Worm (Caenorhabditis elegans) whole organism, L4 larva: ENCODE data around the gene srt-56.

Source experiments
- F49E8.2 ChIP-seq: sonication (generic microtip); optimal IDR thresholded peaks from 2 replicates; lab custom pipeline; 2016; ENCODE audit warnings: missing compliant biosample characterization, mild to moderate bottlenecking, missing genetic modification characterization, borderline replicate concordance
- Y105C5A.15 ChIP-seq: fragments of 200-800 bp; sonication (Bioruptor generic); IDR thresholded peaks from 2 replicates; pipeline ENCODE4 v1.3.6; 2022; ENCODE audit warnings: missing genetic modification characterization, missing compliant biosample characterization
- Y75B8A.6 ChIP-seq: fragments of 200-800 bp; sonication (Bioruptor generic); IDR thresholded peaks from 2 replicates; pipeline ENCODE4 v1.3.6; 2022; ENCODE audit warnings: missing genetic modification reagents, missing genetic modification characterization, missing compliant biosample characterization
- ZK546.5 ChIP-seq, 2 experiments: sonication (generic microtip); optimal IDR thresholded peaks; 2 replicates each; lab custom pipeline; 2017; ENCODE audit warnings: missing biosample characterization in 2 of 2, missing genetic modification characterization in 2 of 2
- aha-1 ChIP-seq: fragments of 150-350 bp; peaks from one replicate; lab custom pipeline; 2014; ENCODE audit warnings: missing biosample characterization, missing genetic modification characterization
- attf-4 ChIP-seq: sonication (generic microtip); optimal IDR thresholded peaks from 3 replicates; lab custom pipeline; 2017; ENCODE audit warnings: missing biosample characterization, missing genetic modification characterization
- ceh-20 ChIP-seq: fragments of 200-800 bp; sonication (Bioruptor generic); IDR thresholded peaks from 2 replicates; pipeline ENCODE4 v1.3.6; 2022; ENCODE audit warnings: missing genetic modification reagents, missing genetic modification characterization, missing compliant biosample characterization
- ceh-28 ChIP-seq: fragments of 150-350 bp; optimal IDR thresholded peaks from 2 replicates; lab custom pipeline; 2014; ENCODE audit warnings: missing biosample characterization, missing genetic modification reagents, missing genetic modification characterization
- ctbp-1 ChIP-seq: fragments of 200-800 bp; sonication (Bioruptor generic); IDR thresholded peaks from 2 replicates; pipeline ENCODE4 v1.3.6; 2022; ENCODE audit warnings: missing genetic modification reagents, missing genetic modification characterization, missing compliant biosample characterization
- dmd-9 ChIP-seq: fragments of 200-800 bp; sonication (Bioruptor generic); IDR thresholded peaks from 2 replicates; pipeline ENCODE4 v1.3.6; 2022; ENCODE audit warnings: missing genetic modification reagents, missing genetic modification characterization, missing compliant biosample characterization
- dpl-1 ChIP-seq: fragments of 150-350 bp; optimal IDR thresholded peaks from 2 replicates; lab custom pipeline; 2014; ENCODE audit warnings: missing biosample characterization, missing genetic modification reagents, missing genetic modification characterization
- dve-1 ChIP-seq: sonication (generic microtip); optimal IDR thresholded peaks from 2 replicates; lab custom pipeline; 2017; ENCODE audit warnings: antibody characterized with exemption, mild to moderate bottlenecking, missing genetic modification characterization, missing compliant biosample characterization; ENCODE audit not compliant: insufficient read depth
- jun-1 ChIP-seq: fragments of 150-350 bp; optimal IDR thresholded peaks from 2 replicates; lab custom pipeline; 2014; ENCODE audit warnings: missing biosample characterization, missing genetic modification reagents, missing genetic modification characterization
- mdl-1 ChIP-seq, 2 experiments: fragments of 150-350 bp in 1 of 2; sonication (generic microtip) in 1 of 2; optimal IDR thresholded peaks; 2 replicates each; lab custom pipeline; 2014 to 2017; ENCODE audit warnings: missing biosample characterization in 2 of 2, missing genetic modification characterization in 2 of 2
- mes-2 ChIP-seq: sonication (generic microtip); optimal IDR thresholded peaks from 2 replicates; lab custom pipeline; 2016; ENCODE audit warnings: missing genotype, mild to moderate bottlenecking, missing genetic modification characterization, missing compliant biosample characterization; ENCODE audit not compliant: poor library complexity, severe bottlenecking
- nhr-102 ChIP-seq: sonication (generic microtip); optimal IDR thresholded peaks from 2 replicates; lab custom pipeline; 2016; ENCODE audit warnings: mild to moderate bottlenecking, missing genetic modification characterization, moderate library complexity, missing compliant biosample characterization
- nhr-41 ChIP-seq: fragments of 200-800 bp; sonication (Bioruptor generic); IDR thresholded peaks from 2 replicates; pipeline ENCODE4 v1.3.6; 2022; ENCODE audit warnings: missing genetic modification reagents, missing genetic modification characterization, missing compliant biosample characterization
- pha-4 ChIP-seq, 2 experiments: fragments of 150-350 bp in 1 of 2; fragments of 200-800 bp in 1 of 2; sonication (Bioruptor generic) in 1 of 2; IDR thresholded peaks in 1 of 2; optimal IDR thresholded peaks in 1 of 2; 2 replicates each; pipeline versions ENCODE4 v1.3.6 to Lab custom; 2014 to 2022; ENCODE audit warnings: missing genetic modification characterization in 2 of 2, missing genetic modification reagents in 2 of 2, missing biosample characterization in 1 of 2, missing compliant biosample characterization in 1 of 2
- saeg-2 ChIP-seq: fragments of 200-800 bp; sonication (Bioruptor generic); IDR thresholded peaks from 2 replicates; pipeline ENCODE4 v1.3.6; 2022; ENCODE audit warnings: missing genetic modification reagents, missing genetic modification characterization, missing compliant biosample characterization
- set-16 ChIP-seq: fragments of 200-800 bp; sonication (Bioruptor generic); IDR thresholded peaks from 2 replicates; pipeline ENCODE4 v1.3.6; 2022; ENCODE audit warnings: missing genetic modification reagents, missing genetic modification characterization, missing compliant biosample characterization
- skn-1 ChIP-seq: fragments of 150-350 bp; optimal IDR thresholded peaks from 2 replicates; lab custom pipeline; 2014; ENCODE audit warnings: missing biosample characterization, missing genetic modification characterization
- unc-39 ChIP-seq: sonication (generic microtip); optimal IDR thresholded peaks from 2 replicates; lab custom pipeline; 2017; ENCODE audit warnings: missing biosample characterization, missing genetic modification characterization
- unc-62 ChIP-seq, 3 experiments: fragments of 150-350 bp in 1 of 3; sonication (generic microtip); optimal IDR thresholded peaks in 2 of 3; peaks in 1 of 3; 1 replicate in 1 of 3; 2 replicates in 2 of 3; lab custom pipeline; 2014 to 2017; ENCODE audit warnings: missing biosample characterization in 3 of 3, missing genetic modification characterization in 3 of 3, missing genetic modification reagents in 3 of 3, missing genotype in 1 of 3
- zip-2 ChIP-seq: fragments of 150-350 bp; optimal IDR thresholded peaks from 2 replicates; lab custom pipeline; 2014; ENCODE audit warnings: missing biosample characterization, missing genetic modification characterization
- ztf-11 ChIP-seq: fragments of 150-350 bp; optimal IDR thresholded peaks from 2 replicates; lab custom pipeline; 2014; ENCODE audit warnings: missing biosample characterization, missing genetic modification characterization
- ztf-7 ChIP-seq: fragments of 150-350 bp; optimal IDR thresholded peaks from 2 replicates; lab custom pipeline; 2014; ENCODE audit warnings: missing biosample characterization, missing genetic modification characterization

The srt-56 gene

DNA sequence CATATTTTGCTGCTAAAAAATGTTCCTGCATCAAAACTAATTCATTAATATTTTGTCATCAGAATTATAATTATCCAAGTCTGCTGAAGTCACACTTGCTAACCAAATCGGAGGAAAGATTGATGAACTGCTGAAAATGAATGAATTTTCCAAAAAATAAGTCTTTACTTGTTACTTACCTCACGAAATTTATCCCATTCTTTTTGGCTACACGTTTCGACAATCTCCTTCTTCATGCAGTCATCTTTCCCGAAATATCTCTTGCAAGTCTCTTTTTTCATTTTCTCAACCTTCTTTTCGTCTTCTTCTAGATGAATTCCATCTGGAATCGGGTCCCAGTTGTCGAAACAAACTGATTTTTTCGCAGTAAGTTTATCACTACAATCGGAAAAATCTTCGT, 36.7 kb upstream of the srt-56 start:
- no peak for TF ChIP-seq ceh-28
- no peak for TF ChIP-seq mes-2 (tag; lab: Kevin White, UChicago)
- peak in 1 of 2 experiments; percentile 94 for TF ChIP-seq unc-62 (GFP tag; optimal IDR thresholded peaks at IDR 0.05 in 1 of 2; lab: Kevin White, UChicago)
- TF ChIP-seq unc-62 (tag; optimal IDR thresholded peaks at IDR 0.05; lab: Kevin White, UChicago): no peak
- TF ChIP-seq aha-1: peak; percentile 6

DNA sequence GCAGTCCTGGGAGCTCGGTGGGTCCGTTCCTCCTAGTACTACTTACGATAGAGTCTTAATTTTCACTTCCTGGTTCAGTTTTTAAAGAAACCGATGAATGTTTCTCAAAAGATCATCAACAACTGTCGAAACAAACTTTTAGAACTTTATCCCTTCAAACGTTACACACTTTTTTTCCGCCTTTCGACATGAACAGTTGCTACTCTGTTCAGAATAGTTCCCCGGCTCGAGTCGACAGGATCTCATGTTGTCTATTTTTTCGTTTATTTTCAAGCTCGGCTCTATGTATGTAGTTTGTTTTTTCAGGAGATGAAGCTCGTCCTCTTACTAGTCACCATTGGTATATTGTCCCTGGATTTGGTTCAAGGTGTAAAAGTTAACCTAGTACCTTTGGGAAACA, 35.1 kb upstream of the srt-56 start, which contains the start of gene exh-1:
Gene exh-1 (plus strand): TSS at position 301 of the 400 bp plus-strand sequence.
- TF ChIP-seq unc-62 (GFP tag; optimal IDR thresholded peaks at IDR 0.05 in 1 of 2; lab: Kevin White, UChicago) (peak in 1 of 2 experiments; percentile 78), unc-62 (tag; optimal IDR thresholded peaks at IDR 0.05; lab: Kevin White, UChicago) (no peak), mdl-1 (tag; optimal IDR thresholded peaks at IDR 0.05; lab: Kevin White, UChicago) (no peak)
- TF ChIP-seq, all 104 proteins: peak for 1

DNA sequence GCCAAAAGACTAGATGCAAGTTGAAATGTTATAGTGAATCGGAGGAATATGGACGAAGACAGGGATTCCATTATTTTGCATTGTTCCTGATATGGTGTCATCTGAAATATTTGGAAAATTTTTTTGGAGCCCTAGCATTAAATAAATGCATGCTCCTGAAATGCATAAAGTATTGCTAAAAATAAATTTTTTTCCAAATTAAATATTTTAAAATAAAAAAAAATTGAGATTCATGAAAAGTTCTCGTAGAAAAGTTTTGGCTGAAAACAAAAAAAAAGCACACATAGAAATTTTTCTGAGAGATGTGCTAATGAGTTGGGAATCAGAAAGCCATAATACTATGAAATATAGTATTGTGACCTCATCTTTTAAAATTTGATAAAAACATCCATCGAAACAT, 33.4 kb upstream of the srt-56 start, which contains the start of gene srab-7:
Gene srab-7 (minus strand): TSS at position 101 of the 400 bp plus-strand sequence.
- TF ChIP-seq ctbp-1 (GFP tag; lab: Robert Waterston, UW): no peak

DNA sequence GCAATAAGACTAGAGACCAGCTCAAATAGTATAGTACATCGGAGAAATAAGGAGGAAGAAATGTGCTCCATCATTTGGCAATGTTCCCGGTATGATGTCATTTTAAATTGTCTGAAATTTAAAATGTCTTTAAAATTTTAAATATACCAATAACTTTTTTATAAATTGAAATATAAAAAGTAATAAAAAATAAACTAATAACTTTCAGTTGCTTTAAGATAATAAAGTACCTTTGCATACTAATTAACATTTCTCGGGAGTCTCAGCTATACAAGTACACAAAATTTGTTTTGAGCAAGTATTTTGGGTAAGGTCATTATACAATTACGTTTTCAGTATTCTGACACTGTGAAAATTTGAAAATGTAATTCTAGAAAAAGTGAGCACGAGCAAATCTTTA, 30.2 kb upstream of the srt-56 start, which contains the start of gene srab-6:
Gene srab-6 (minus strand): TSS at position 101 of the 400 bp plus-strand sequence.
- no peak for TF ChIP-seq dmd-9
- TF ChIP-seq zip-2 (tag; lab: Kevin White, UChicago): no peak
- TF ChIP-seq dve-1 (tag; lab: Kevin White, UChicago): no peak
- no peak for TF ChIP-seq unc-39
- no peak for TF ChIP-seq attf-4
- TF ChIP-seq jun-1 (tag; lab: Kevin White, UChicago): no peak
- TF ChIP-seq skn-1 (tag; lab: Kevin White, UChicago): no peak
- TF ChIP-seq pha-4 (GFP tag; IDR thresholded peaks at IDR 0.05; lab: Robert Waterston, UW): no peak
- no peak for TF ChIP-seq pha-4 (tag; optimal IDR thresholded peaks at IDR 0.05; lab: Kevin White, UChicago)
- no peak for TF ChIP-seq Y105C5A.15 (GFP tag; lab: Robert Waterston, UW)
- no peak for TF ChIP-seq F49E8.2 (tag; lab: Kevin White, UChicago)

DNA sequence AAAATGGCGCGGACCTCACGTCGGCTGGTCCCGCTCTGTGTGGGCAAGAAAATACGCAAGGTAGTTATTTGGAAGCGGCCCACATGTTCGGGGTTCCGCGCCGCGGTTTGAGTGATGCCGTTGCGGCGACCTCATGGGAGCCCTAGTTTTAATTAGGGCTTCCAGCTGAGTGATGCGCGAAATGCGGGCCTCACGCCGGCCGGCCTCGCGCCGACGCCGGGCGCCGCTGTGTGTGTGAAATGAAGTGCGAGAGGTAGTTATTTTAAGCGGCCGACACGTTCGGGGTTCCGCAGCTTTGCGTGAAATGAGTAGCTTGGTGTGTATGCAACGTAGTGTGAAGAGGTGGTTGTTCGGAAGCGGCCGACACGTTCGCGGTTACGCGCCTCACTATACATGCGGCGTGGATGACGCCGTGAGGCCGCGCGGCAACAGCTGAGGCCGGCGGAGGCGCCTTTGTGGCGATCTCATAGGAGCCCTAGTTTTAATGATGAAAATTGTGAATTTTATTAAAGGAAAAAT, 28.3 kb upstream of the srt-56 start:
- TF ChIP-seq attf-4: no peak
- 0 out of 2 replicates have a peak, but pooled peaks have one; percentile 38 for TF ChIP-seq saeg-2 (GFP tag; lab: Robert Waterston, UW)
- peak; percentile 73 for TF ChIP-seq aha-1
- TF ChIP-seq nhr-41: 0 out of 2 replicates have a peak, but pooled peaks have one; percentile 6
- TF ChIP-seq set-16 (GFP tag; lab: Robert Waterston, UW): peak; percentile 91

DNA sequence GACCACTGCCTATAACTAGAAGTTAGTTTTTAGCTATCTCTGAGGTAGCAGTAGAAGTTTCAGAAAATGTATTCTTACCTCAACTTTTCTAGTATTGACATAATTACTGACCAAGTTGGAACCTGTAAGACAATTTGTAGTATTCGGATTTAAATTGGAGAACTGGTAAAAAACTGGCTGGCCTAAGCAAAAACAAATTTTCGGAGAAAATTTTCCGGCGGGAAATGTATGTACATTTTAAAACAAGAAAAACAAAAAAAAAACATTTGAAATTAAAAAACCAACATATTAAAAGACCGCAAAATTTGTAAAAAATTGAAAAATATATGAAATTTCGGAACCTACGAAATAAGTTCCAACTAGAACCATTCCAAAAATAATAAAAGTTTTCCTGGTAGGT, 25.3 kb upstream of the srt-56 start, which contains the start of gene srab-11:
Gene srab-11 (minus strand): TSS at position 101 of the 400 bp plus-strand sequence.
- TF ChIP-seq dpl-1 (GFP tag; lab: Kevin White, UChicago): no peak
- peak; percentile 6 for TF ChIP-seq aha-1
- no peak for TF ChIP-seq nhr-102 (tag; lab: Kevin White, UChicago)
- no peak for TF ChIP-seq ztf-11 (tag; lab: Kevin White, UChicago)
- no peak for TF ChIP-seq ceh-20 (GFP tag; lab: Robert Waterston, UW)

DNA sequence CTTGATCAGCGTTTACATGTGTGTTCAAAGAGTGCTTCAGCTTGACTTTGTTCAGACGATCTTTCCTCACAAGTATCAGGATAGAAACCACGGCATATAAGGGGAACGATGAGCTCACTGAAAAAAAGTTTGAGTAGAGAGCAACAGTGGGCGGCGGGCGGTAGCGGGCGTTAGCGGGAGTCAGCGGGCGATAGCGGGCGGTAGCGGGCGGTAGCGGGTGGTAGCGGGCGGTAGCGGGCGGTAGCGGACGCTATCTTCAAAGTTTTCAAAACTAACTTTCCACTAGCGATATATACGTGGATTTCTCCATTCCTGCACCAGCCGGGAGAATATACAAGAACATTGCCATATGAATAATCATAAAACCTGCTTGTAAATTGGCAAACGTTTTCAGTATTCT, 23.6 kb upstream of the srt-56 start:
- TF ChIP-seq ztf-7 (tag; lab: Kevin White, UChicago) (no peak), set-16 (GFP tag; lab: Robert Waterston, UW) (peak; percentile 86)
- TF ChIP-seq, all 104 proteins: peak for 1

DNA sequence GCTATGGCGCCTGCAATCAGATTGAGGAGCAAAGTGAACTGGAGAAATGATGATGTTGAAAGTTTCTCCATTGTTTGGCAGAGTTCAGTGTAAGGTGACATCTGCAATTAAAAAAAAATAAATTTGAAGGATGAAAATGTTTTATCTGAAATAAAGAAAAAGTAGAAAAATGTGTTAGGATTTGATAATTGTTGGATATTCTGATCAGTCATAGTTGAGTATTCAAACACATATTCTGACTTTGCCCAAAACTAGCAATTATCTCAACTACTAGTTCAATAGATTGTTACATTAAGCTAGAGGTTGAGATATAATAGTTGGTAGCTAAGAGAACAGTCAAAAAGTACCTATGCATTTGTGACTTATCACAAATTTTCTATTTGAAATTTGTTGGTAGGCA, 22.9 kb upstream of the srt-56 start, which contains the start of gene srab-10:
Gene srab-10 (minus strand): TSS at position 101 of the 400 bp plus-strand sequence.
- no peak for TF ChIP-seq nhr-41
- TF ChIP-seq ZK546.5 (tag; optimal IDR thresholded peaks at IDR 0.05; lab: Kevin White, UChicago): no peak
- no peak for TF ChIP-seq set-16 (GFP tag; lab: Robert Waterston, UW)
- no peak for TF ChIP-seq Y75B8A.6 (GFP tag; lab: Robert Waterston, UW)
- no peak for TF ChIP-seq unc-39
- TF ChIP-seq, all 104 proteins: peak for 0
